Worm (Caenorhabditis elegans): ENCODE results near the gene spt-5.

spt-5 gene

DNA sequence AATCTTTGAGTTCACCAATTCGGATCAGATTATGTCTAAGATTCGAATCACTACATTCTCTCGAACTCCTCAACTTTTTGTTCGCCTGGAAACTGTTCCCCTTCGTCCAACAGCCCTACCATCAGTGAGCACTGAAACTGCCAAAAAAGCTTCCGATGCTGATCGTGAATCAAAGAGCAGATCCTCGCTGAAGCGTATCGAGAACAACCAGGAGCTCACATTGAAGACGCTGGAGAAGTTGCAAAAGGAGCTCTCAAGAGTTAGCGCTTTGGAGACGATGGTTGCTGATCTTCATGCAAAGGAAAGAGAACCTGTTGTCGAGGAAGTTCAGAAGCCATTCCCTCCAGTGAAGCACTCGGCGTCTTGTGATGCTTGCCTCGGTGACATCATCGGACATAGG lies 16.5 kb upstream of the spt-5 start:
- peak; percentile 13 for TF ChIP-seq nhr-129 (tag; optimal IDR thresholded peaks at IDR 0.05)
- peak; percentile 26 for TF ChIP-seq ama-1 (optimal IDR thresholded peaks at IDR 0.05)
- no peak for TF ChIP-seq fos-1 (tag; optimal IDR thresholded peaks at IDR 0.05)

DNA sequence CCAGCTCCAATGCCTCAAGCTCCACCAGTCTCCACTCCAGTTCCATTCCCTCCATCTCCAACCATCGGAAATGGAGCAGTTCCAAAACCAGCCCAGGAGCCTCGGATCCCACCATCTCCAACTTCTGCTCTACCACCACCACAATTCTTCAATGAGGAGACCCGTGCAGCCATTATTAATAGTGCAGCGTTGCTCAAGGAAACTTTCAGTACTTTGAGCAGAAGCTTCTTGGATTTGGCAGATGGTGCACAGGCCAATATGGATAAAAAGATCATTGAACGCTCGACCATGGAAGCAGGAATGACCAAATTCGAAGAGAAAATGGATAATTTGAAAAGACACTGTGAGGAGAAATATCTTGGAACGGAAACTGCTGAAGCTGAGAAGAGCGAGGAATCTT lies 15.9 kb upstream of the spt-5 start:
- no peak for TF ChIP-seq gmeb-1 (tag; optimal IDR thresholded peaks at IDR 0.05)
- TF ChIP-seq nhr-21 (tag; optimal IDR thresholded peaks at IDR 0.05) = no peak
- TF ChIP-seq nhr-25 (tag; optimal IDR thresholded peaks at IDR 0.05) = no peak
- TF ChIP-seq aly-2 (tag; optimal IDR thresholded peaks at IDR 0.05) = no peak
- no peak for TF ChIP-seq snpc-4 (tag; optimal IDR thresholded peaks at IDR 0.05)
- TF ChIP-seq crh-2 (tag; optimal IDR thresholded peaks at IDR 0.05) = no peak
- no peak for TF ChIP-seq nhr-23 (tag; optimal IDR thresholded peaks at IDR 0.05)
- TF ChIP-seq mdl-1 (tag; optimal IDR thresholded peaks at IDR 0.05) = no peak
- TF ChIP-seq nhr-237 (tag; optimal IDR thresholded peaks at IDR 0.05) = no peak
- no peak for TF ChIP-seq skn-1 (tag; optimal IDR thresholded peaks at IDR 0.05)
- no peak for TF ChIP-seq F13H6.1 (tag; optimal IDR thresholded peaks at IDR 0.05)
- no peak for TF ChIP-seq nhr-11 (tag; optimal IDR thresholded peaks at IDR 0.05)
- TF ChIP-seq alr-1 (tag; optimal IDR thresholded peaks at IDR 0.05) = no peak
- no peak for TF ChIP-seq lin-11 (tag; optimal IDR thresholded peaks at IDR 0.05)
- no peak for TF ChIP-seq nhr-129 (tag; optimal IDR thresholded peaks at IDR 0.05)
- TF ChIP-seq ztf-4 (tag; optimal IDR thresholded peaks at IDR 0.05) = no peak
- no peak for TF ChIP-seq unc-39 (tag; optimal IDR thresholded peaks at IDR 0.05)
- TF ChIP-seq sem-4 (tag; optimal IDR thresholded peaks at IDR 0.05) = no peak
- no peak for TF ChIP-seq lin-39 (tag; optimal IDR thresholded peaks at IDR 0.05)
- TF ChIP-seq fos-1 (tag; optimal IDR thresholded peaks at IDR 0.05) = no peak

DNA sequence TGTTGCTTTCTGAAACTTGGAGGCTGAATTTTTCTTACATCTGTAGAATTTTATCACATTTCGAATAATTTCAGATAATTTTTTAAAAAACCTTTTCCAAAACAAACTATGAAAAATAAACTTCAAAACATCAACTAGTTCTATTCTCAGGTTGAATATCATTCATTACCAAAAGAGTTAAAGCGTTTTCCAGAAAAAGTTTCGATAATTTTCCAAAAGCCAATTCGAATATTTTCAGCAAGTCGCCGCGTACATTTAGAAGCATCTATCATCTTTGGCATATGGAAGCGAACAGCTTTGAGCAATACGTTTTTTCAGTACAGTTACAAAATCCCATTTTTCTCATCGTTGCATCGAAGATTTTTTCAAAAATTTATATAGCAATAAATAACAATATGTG lies 14.4 kb upstream of the spt-5 start:
- TF ChIP-seq fos-1 (tag; optimal IDR thresholded peaks at IDR 0.05) (no peak), egl-27 (tag; optimal IDR thresholded peaks at IDR 0.05) (no peak), sma-3 (GFP tag; optimal IDR thresholded peaks at IDR 0.05) (peak; percentile 47), nhr-129 (tag; optimal IDR thresholded peaks at IDR 0.05) (peak; percentile 6), nhr-237 (tag; optimal IDR thresholded peaks at IDR 0.05) (no peak), mdl-1 (tag; optimal IDR thresholded peaks at IDR 0.05) (no peak), lin-13 (GFP tag; optimal IDR thresholded peaks at IDR 0.05) (peak; percentile 11), ama-1 (optimal IDR thresholded peaks at IDR 0.05) (peak; percentile 51), nhr-21 (tag; optimal IDR thresholded peaks at IDR 0.05) (no peak), nhr-6 (tag; optimal IDR thresholded peaks at IDR 0.05) (peak; percentile 1), nhr-25 (tag; optimal IDR thresholded peaks at IDR 0.05) (peak; percentile 48), sem-4 (tag; optimal IDR thresholded peaks at IDR 0.05) (peak; percentile 64), ztf-4 (tag; optimal IDR thresholded peaks at IDR 0.05) (peak; percentile 61), lsy-2 (tag; optimal IDR thresholded peaks at IDR 0.05) (peak in 1 of 2 experiments; percentile 63)

- no peak for TF ChIP-seq Y55F3AM.14 (GFP tag; optimal IDR thresholded peaks at IDR 0.05)
- TF ChIP-seq nhr-129 (tag; optimal IDR thresholded peaks at IDR 0.05) = peak; percentile 35
- no peak for TF ChIP-seq mbf-1 (tag; optimal IDR thresholded peaks at IDR 0.05)
- TF ChIP-seq fos-1 (tag; optimal IDR thresholded peaks at IDR 0.05) = peak; percentile 60
- peak; percentile 23 for TF ChIP-seq sma-9 (GFP tag; optimal IDR thresholded peaks at IDR 0.05)
- no peak for TF ChIP-seq sma-9 (tag; optimal IDR thresholded peaks at IDR 0.05)
These were observed 10.9 kb upstream of the spt-5 start for ce11 chrIV:12040431-12040830.

DNA sequence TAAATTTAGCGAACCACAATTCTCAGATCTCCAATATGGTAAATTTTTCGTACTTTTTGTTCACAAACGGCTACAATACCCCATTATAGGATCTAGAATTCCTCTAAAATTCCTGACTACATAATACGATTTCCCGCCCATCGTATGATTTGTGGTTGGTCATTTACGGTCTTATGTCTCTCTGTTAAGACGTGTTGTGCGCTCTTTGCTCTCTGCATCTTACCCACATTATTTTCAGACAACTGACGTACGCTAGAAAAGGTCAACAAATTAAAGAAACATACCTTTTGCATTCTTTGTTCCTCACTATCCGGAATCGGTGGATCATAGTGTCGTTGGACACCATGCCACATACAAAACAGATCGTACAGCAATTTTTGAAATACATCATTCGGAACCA lies 8.2 kb upstream of the spt-5 start:
- TF ChIP-seq mdl-1 (tag; optimal IDR thresholded peaks at IDR 0.05) (no peak), nhr-129 (tag; optimal IDR thresholded peaks at IDR 0.05) (peak; percentile 61), lin-13 (GFP tag; optimal IDR thresholded peaks at IDR 0.05) (no peak), ama-1 (optimal IDR thresholded peaks at IDR 0.05) (no peak), nhr-23 (tag; optimal IDR thresholded peaks at IDR 0.05) (no peak), nhr-77 (tag; optimal IDR thresholded peaks at IDR 0.05) (no peak), C34F6.9 (tag; optimal IDR thresholded peaks at IDR 0.05) (no peak), nhr-11 (tag; optimal IDR thresholded peaks at IDR 0.05) (no peak), unc-55 (GFP tag; optimal IDR thresholded peaks at IDR 0.05) (no peak), sma-9 (GFP tag; optimal IDR thresholded peaks at IDR 0.05) (peak; percentile 51), sma-9 (tag; optimal IDR thresholded peaks at IDR 0.05) (no peak), alr-1 (tag; optimal IDR thresholded peaks at IDR 0.05) (no peak), nhr-237 (tag; optimal IDR thresholded peaks at IDR 0.05) (no peak), fos-1 (tag; optimal IDR thresholded peaks at IDR 0.05) (peak; percentile 16), zag-1 (tag; optimal IDR thresholded peaks at IDR 0.05) (no peak), unc-39 (tag; optimal IDR thresholded peaks at IDR 0.05) (no peak), lsy-2 (tag; optimal IDR thresholded peaks at IDR 0.05) (no peak), crh-2 (tag; optimal IDR thresholded peaks at IDR 0.05) (peak; percentile 36), aly-2 (tag; optimal IDR thresholded peaks at IDR 0.05) (no peak), R02D3.7 (tag; optimal IDR thresholded peaks at IDR 0.05) (no peak), ztf-11 (tag; optimal IDR thresholded peaks at IDR 0.05) (no peak), snpc-4 (tag; optimal IDR thresholded peaks at IDR 0.05) (no peak), lin-11 (tag; optimal IDR thresholded peaks at IDR 0.05) (no peak), ceh-16 (tag; optimal IDR thresholded peaks at IDR 0.05) (no peak), skn-1 (tag; optimal IDR thresholded peaks at IDR 0.05) (no peak)
